Worm (Caenorhabditis elegans): ENCODE measurements around the gene clec-182.

DNA sequence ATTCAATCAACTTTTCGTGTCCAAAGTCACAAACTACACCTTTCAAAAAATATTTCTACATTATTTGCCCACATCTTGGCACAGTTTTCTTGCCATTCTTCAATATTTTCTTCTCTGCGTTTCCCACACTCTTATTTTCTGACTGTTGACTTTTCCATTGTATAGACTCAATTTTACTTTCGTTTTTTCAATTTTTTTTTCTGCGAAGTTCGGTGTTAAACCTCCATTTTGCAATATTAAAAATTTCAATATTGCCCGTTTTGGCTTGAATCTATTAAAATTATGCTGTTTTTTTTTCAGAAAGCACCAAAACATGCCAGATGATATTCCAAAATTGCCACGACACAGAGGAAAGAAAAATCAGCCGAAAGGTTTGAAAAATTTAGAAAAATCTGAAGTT, 33.6 kb downstream of the clec-182 start, which contains the start of gene cdc-50.B:
- TF ChIP-seq ref-1 (GFP tag; conservative IDR thresholded peaks at IDR 0.05): no peak
- no peak for TF ChIP-seq cog-1 (tag; optimal IDR thresholded peaks at IDR 0.05)
- no peak for TF ChIP-seq klf-2 (GFP tag; conservative IDR thresholded peaks at IDR 0.05)
- TF ChIP-seq ztf-29 (GFP tag; IDR thresholded peaks at IDR 0.05): no peak
- no peak for TF ChIP-seq flt-1 (GFP tag; IDR thresholded peaks at IDR 0.05)
- TF ChIP-seq tab-1 (GFP tag; IDR thresholded peaks at IDR 0.05): no peak
- TF ChIP-seq ztf-23 (GFP tag; IDR thresholded peaks at IDR 0.05): no peak
- no peak for TF ChIP-seq med-1 (GFP tag; optimal IDR thresholded peaks at IDR 0.05; ENCODE audit: insufficient read depth)
- no peak for TF ChIP-seq T22C8.4 (GFP tag; IDR thresholded peaks at IDR 0.05)
